Worm (Caenorhabditis elegans) whole organism, L3 larva: ENCODE data around the gene fbxa-134.

Source experiments
- R02D3.7 ChIP-seq: fragments of 150-350 bp; optimal IDR thresholded peaks from 2 replicates; lab custom pipeline; 2014; ENCODE audit warnings: missing biosample characterization, missing genetic modification characterization
- aly-2 ChIP-seq: fragments of 150-350 bp; optimal IDR thresholded peaks from 2 replicates; lab custom pipeline; 2014; ENCODE audit warnings: missing biosample characterization, missing genetic modification characterization
- ama-1 ChIP-seq: fragments of 150-350 bp; optimal IDR thresholded peaks from 2 replicates; lab custom pipeline; 2018
- ceh-28 ChIP-seq: fragments of 150-350 bp; optimal IDR thresholded peaks from 2 replicates; lab custom pipeline; 2014; ENCODE audit warnings: missing biosample characterization, missing genetic modification reagents, missing genetic modification characterization
- ceh-82 ChIP-seq: fragments of 150-350 bp; optimal IDR thresholded peaks from 2 replicates; lab custom pipeline; 2014; ENCODE audit warnings: missing biosample characterization, missing genetic modification characterization
- egl-27 ChIP-seq: sonication (generic microtip); optimal IDR thresholded peaks from 4 replicates; lab custom pipeline; 2017; ENCODE audit warnings: missing biosample characterization, missing genetic modification reagents, missing genetic modification characterization
- egl-5 ChIP-seq: fragments of 150-350 bp; optimal IDR thresholded peaks from 2 replicates; lab custom pipeline; 2017; ENCODE audit warnings: missing biosample characterization, missing genetic modification reagents, missing genetic modification characterization, inconsistent platforms
- elt-2 ChIP-seq: sonication (generic microtip); optimal IDR thresholded peaks from 2 replicates; lab custom pipeline; 2016; ENCODE audit warnings: missing genetic modification reagents, mild to moderate bottlenecking, missing genetic modification characterization, missing compliant biosample characterization
- elt-3 ChIP-seq, 3 experiments: fragments of 150-350 bp in 1 of 3; sonication (generic microtip) in 2 of 3; optimal IDR thresholded peaks; 2 replicates in 2 of 3; 4 replicates in 1 of 3; lab custom pipeline; 2014 to 2017; ENCODE audit warnings: missing biosample characterization in 3 of 3, missing genetic modification characterization in 3 of 3
- eor-1 ChIP-seq, 2 experiments: fragments of 150-350 bp; optimal IDR thresholded peaks; 2 replicates each; lab custom pipeline; 2014 to 2018; ENCODE audit warnings: missing biosample characterization in 2 of 2, missing genetic modification characterization in 2 of 2
- fos-1 ChIP-seq: fragments of 150-350 bp; optimal IDR thresholded peaks from 2 replicates; lab custom pipeline; 2014; ENCODE audit warnings: missing biosample characterization, missing genetic modification characterization
- hmg-11 ChIP-seq: sonication (generic microtip); optimal IDR thresholded peaks from 2 replicates; lab custom pipeline; 2016; ENCODE audit warnings: missing genetic modification characterization, missing compliant biosample characterization
- jun-1 ChIP-seq: fragments of 150-350 bp; optimal IDR thresholded peaks from 2 replicates; lab custom pipeline; 2014; ENCODE audit warnings: missing biosample characterization, missing genetic modification reagents, missing genetic modification characterization
- lin-15B ChIP-seq: fragments of 150-350 bp; optimal IDR thresholded peaks from 2 replicates; lab custom pipeline; 2014; ENCODE audit warnings: missing biosample characterization, missing genetic modification characterization
- lin-39 ChIP-seq: fragments of 150-350 bp; optimal IDR thresholded peaks from 2 replicates; lab custom pipeline; 2018; ENCODE audit warnings: missing biosample characterization, missing genetic modification reagents, missing genetic modification characterization
- lsy-12 ChIP-seq: sonication (generic microtip); optimal IDR thresholded peaks from 2 replicates; lab custom pipeline; 2016; ENCODE audit warnings: mild to moderate bottlenecking, missing genetic modification characterization, missing compliant biosample characterization
- mdl-1 ChIP-seq: fragments of 150-350 bp; optimal IDR thresholded peaks from 2 replicates; lab custom pipeline; 2014; ENCODE audit warnings: missing biosample characterization, missing genetic modification characterization
- nfya-1 ChIP-seq: sonication (generic microtip); optimal IDR thresholded peaks from 2 replicates; lab custom pipeline; 2017; ENCODE audit warnings: missing genetic modification characterization, mild to moderate bottlenecking, missing compliant biosample characterization, antibody characterized with exemption, moderate library complexity; ENCODE audit not compliant: insufficient read depth
- nhr-11 ChIP-seq: fragments of 150-350 bp; optimal IDR thresholded peaks from 2 replicates; lab custom pipeline; 2014; ENCODE audit warnings: missing biosample characterization, missing genetic modification characterization
- nhr-12 ChIP-seq: fragments of 150-350 bp; optimal IDR thresholded peaks from 2 replicates; lab custom pipeline; 2014; ENCODE audit warnings: missing biosample characterization, missing genetic modification characterization
- nhr-23 ChIP-seq: fragments of 150-350 bp; optimal IDR thresholded peaks from 2 replicates; lab custom pipeline; 2014; ENCODE audit warnings: missing biosample characterization, missing genetic modification reagents, missing genetic modification characterization
- nhr-237 ChIP-seq: fragments of 150-350 bp; optimal IDR thresholded peaks from 2 replicates; lab custom pipeline; 2014; ENCODE audit warnings: missing biosample characterization, missing genetic modification characterization
- nhr-25 ChIP-seq: sonication (generic microtip); optimal IDR thresholded peaks from 2 replicates; lab custom pipeline; 2017; ENCODE audit warnings: missing biosample characterization, missing genetic modification characterization
- nhr-67 ChIP-seq: fragments of 150-350 bp; optimal IDR thresholded peaks from 2 replicates; lab custom pipeline; 2014; ENCODE audit warnings: missing biosample characterization, missing genetic modification characterization
- nhr-77 ChIP-seq: fragments of 150-350 bp; optimal IDR thresholded peaks from 2 replicates; lab custom pipeline; 2014; ENCODE audit warnings: missing biosample characterization, missing genetic modification characterization
- pha-4 ChIP-seq: fragments of 150-350 bp; optimal IDR thresholded peaks from 2 replicates; lab custom pipeline; 2014; ENCODE audit warnings: missing biosample characterization, missing genetic modification reagents, missing genetic modification characterization
- pqm-1 ChIP-seq: fragments of 150-350 bp; optimal IDR thresholded peaks from 2 replicates; lab custom pipeline; 2017; ENCODE audit warnings: missing biosample characterization, missing genetic modification characterization, inconsistent platforms
- sea-2 ChIP-seq: fragments of 150-350 bp; sonication (generic microtip); optimal IDR thresholded peaks from 4 replicates; lab custom pipeline; 2014; ENCODE audit warnings: missing biosample characterization, missing genetic modification reagents, missing genetic modification characterization
- skn-1 ChIP-seq: fragments of 150-350 bp; optimal IDR thresholded peaks from 2 replicates; lab custom pipeline; 2014; ENCODE audit warnings: missing biosample characterization, missing genetic modification characterization
- snpc-4 ChIP-seq: fragments of 150-350 bp; optimal IDR thresholded peaks from 2 replicates; lab custom pipeline; 2014; ENCODE audit warnings: missing biosample characterization, missing genetic modification characterization
- unc-39 ChIP-seq: sonication (generic microtip); optimal IDR thresholded peaks from 4 replicates; lab custom pipeline; 2017; ENCODE audit warnings: missing biosample characterization, missing genetic modification characterization
- unc-62 ChIP-seq: fragments of 150-350 bp; sonication (generic microtip); optimal IDR thresholded peaks from 4 replicates; lab custom pipeline; 2014; ENCODE audit warnings: missing biosample characterization, missing genetic modification reagents, missing genetic modification characterization
- ztf-4 ChIP-seq: fragments of 150-350 bp; optimal IDR thresholded peaks from 2 replicates; lab custom pipeline; 2014; ENCODE audit warnings: missing biosample characterization, missing genetic modification characterization

fbxa-134 gene

DNA sequence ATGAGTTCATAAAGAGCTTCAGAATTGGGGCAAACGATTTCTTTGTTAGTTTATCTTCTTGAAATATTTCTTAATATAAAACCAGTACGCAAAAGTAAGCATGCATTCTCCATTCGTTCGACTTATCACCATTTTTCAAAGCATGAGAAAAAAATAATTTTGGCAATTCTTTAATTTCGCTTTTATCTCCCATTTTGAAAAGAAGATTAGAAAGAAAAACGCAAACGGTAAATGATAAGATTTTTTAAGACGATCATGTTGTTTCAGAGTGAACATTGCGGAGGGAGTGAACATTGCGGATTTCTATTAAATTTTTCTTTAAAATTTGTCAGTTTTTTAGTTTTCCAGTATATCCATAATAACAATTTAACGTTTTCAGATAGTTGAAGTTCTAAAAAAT, 13.3 kb downstream of the fbxa-134 start:
- TF ChIP-seq sea-2 (GFP tag; lab: Kevin White, UChicago): no peak
- TF ChIP-seq elt-2 (tag; lab: Kevin White, UChicago): peak; percentile 60
- TF ChIP-seq R02D3.7 (tag; lab: Kevin White, UChicago): no peak

DNA sequence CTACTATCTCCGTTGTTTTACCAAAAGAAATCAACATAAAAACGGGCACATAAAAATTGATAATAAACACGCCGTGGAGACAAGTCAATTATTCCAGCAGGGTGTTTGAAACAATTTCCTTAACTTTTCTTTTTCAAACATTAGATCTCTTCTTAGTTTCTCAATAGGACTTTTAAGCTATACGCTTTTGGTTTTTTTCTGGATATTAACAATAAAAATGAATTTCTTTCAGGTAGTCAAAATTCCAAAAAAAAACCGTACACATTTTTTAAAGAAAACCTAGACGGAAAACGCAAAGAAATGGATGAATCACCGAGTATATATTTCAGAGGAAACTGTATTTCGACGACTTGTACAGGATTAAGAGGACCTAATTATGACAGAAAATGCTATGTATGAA, 21.3 kb downstream of the fbxa-134 start, which contains the start of gene fbxa-185:
Gene fbxa-185, plus strand, starts transcription at position 301 of the 400 bp plus-strand sequence.
- TF ChIP-seq ama-1 (no peak), eor-1 (tag; optimal IDR thresholded peaks at IDR 0.05; lab: Kevin White, UChicago) (no peak), unc-39 (tag; lab: Kevin White, UChicago) (no peak)

DNA sequence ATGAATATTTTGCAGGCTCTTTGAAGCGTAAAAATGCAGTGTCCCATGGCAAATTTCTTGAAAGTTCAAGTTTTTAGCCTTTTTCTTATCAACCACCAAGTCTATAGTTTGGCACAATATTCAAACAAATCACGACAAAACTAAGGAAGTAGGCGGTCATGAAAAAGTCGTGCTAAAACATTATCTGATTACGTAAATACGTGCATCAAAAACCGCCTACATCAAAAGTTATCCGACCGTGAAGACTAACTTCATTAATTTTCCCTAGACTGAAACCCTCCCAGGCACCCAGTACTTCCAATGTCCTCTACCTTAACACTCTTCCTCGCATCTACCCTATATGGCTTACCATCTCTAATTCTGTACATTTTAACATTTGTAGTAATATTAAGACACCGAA, 24.2 kb downstream of the fbxa-134 start, which contains the start of gene srg-44:
Gene srg-44, plus strand, starts transcription at position 301 of the 400 bp plus-strand sequence.
- no peak for TF ChIP-seq lsy-12 (tag; lab: Kevin White, UChicago)
- TF ChIP-seq pqm-1: no peak
- TF ChIP-seq nhr-25 (tag; lab: Kevin White, UChicago): no peak
- TF ChIP-seq nhr-237 (tag; lab: Kevin White, UChicago): no peak
- no peak for TF ChIP-seq ama-1
- TF ChIP-seq mdl-1: no peak
- no peak for TF ChIP-seq snpc-4 (tag; lab: Kevin White, UChicago)
- TF ChIP-seq nhr-23 (tag; lab: Kevin White, UChicago): no peak
- no peak for TF ChIP-seq jun-1 (tag; lab: Kevin White, UChicago)
- TF ChIP-seq pha-4 (tag; lab: Kevin White, UChicago): no peak
- TF ChIP-seq nhr-11: no peak

DNA sequence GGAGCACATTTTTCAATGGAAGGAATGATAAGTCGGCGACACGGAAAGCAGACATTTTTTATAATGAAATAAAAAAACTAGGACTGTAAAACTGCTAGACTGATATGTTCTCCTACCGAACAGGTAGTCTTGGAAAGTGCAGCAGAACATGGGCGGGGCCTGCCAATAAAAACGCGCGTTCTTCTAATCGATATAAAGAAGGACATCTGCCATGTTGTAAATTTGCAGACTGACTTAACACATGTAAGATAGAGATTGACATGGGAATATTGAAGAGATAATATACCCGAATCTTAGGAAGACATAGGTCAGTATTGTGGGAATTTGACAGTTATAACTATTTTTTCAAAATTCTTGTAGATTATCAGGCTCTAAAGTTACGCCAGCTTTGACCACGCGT, 24.8 kb downstream of the fbxa-134 start, which contains the start of gene sdz-16:
Gene sdz-16, minus strand, starts transcription at position 101 of the 400 bp plus-strand sequence.
- TF ChIP-seq nhr-12 (tag; lab: Kevin White, UChicago) (no peak), hmg-11 (tag; lab: Kevin White, UChicago) (no peak), egl-5 (no peak), unc-39 (tag; lab: Kevin White, UChicago) (no peak), nhr-67 (no peak), ztf-4 (no peak), nhr-237 (tag; lab: Kevin White, UChicago) (no peak), ama-1 (no peak), snpc-4 (tag; lab: Kevin White, UChicago) (no peak), nfya-1 (tag; lab: Kevin White, UChicago) (no peak), jun-1 (tag; lab: Kevin White, UChicago) (no peak), elt-2 (tag; lab: Kevin White, UChicago) (no peak), ceh-28 (tag; lab: Kevin White, UChicago) (no peak), lsy-12 (tag; lab: Kevin White, UChicago) (no peak), lin-15B (no peak), aly-2 (no peak), lin-39 (no peak), fos-1 (tag; lab: Kevin White, UChicago) (no peak), mdl-1 (no peak), eor-1 (tag; optimal IDR thresholded peaks at IDR 0.05; lab: Kevin White, UChicago) (no peak)

DNA sequence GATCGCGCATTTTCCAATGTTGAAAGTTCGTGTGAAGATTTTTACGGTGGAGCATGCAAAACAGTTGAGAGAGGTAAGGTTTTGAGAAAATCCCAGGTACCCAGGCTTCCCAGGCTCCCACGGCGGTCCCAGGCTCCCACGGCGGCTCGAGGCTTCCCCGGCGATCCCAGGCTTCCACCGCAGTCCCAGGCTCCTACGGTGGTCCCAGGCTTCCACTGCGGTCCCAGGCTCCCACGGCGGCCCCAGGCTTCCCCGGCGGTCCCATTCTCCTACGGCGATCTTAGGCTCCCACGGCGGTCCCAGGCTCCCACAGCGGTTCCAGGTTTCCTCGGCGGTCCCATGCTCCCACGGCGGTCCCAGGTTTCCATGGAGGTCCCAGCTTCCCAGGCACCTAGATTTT, 28.8 kb downstream of the fbxa-134 start:
- TF ChIP-seq nfya-1 (tag; lab: Kevin White, UChicago) (no peak), nhr-12 (tag; lab: Kevin White, UChicago) (no peak), elt-3 (tag; optimal IDR thresholded peaks at IDR 0.05; lab: Kevin White, UChicago) (no peak), egl-27 (tag; lab: Kevin White, UChicago) (no peak), pha-4 (tag; lab: Kevin White, UChicago) (no peak), aly-2 (no peak), jun-1 (tag; lab: Kevin White, UChicago) (no peak), ceh-82 (tag; lab: Kevin White, UChicago) (no peak), R02D3.7 (tag; lab: Kevin White, UChicago) (no peak), nhr-23 (tag; lab: Kevin White, UChicago) (no peak), unc-62 (GFP tag; lab: Kevin White, UChicago) (no peak), ceh-28 (tag; lab: Kevin White, UChicago) (no peak), nhr-237 (tag; lab: Kevin White, UChicago) (no peak), lsy-12 (tag; lab: Kevin White, UChicago) (no peak), nhr-77 (no peak), sea-2 (GFP tag; lab: Kevin White, UChicago) (no peak), elt-2 (tag; lab: Kevin White, UChicago) (no peak), pqm-1 (no peak), mdl-1 (no peak), skn-1 (tag; lab: Kevin White, UChicago) (no peak)
- TF ChIP-seq, all 47 proteins: peak for 0
